Worm (Caenorhabditis elegans) whole organism, L3 larva: ENCODE measurements around the gene H40L08.7.

Source experiments
- R02D3.7 ChIP-seq: fragments of 150-350 bp; optimal IDR thresholded peaks from 2 replicates; lab custom pipeline; 2014; ENCODE audit warnings: missing biosample characterization, missing genetic modification characterization
- aly-2 ChIP-seq: fragments of 150-350 bp; optimal IDR thresholded peaks from 2 replicates; lab custom pipeline; 2014; ENCODE audit warnings: missing biosample characterization, missing genetic modification characterization
- ama-1 ChIP-seq: fragments of 150-350 bp; optimal IDR thresholded peaks from 2 replicates; lab custom pipeline; 2018
- ceh-16 ChIP-seq: sonication (generic microtip); optimal IDR thresholded peaks from 2 replicates; lab custom pipeline; 2017; ENCODE audit warnings: missing biosample characterization, missing genetic modification characterization
- ceh-28 ChIP-seq: fragments of 150-350 bp; optimal IDR thresholded peaks from 2 replicates; lab custom pipeline; 2014; ENCODE audit warnings: missing biosample characterization, missing genetic modification reagents, missing genetic modification characterization
- ceh-82 ChIP-seq: fragments of 150-350 bp; optimal IDR thresholded peaks from 2 replicates; lab custom pipeline; 2014; ENCODE audit warnings: missing biosample characterization, missing genetic modification characterization
- daf-12 ChIP-seq: fragments of 150-350 bp; optimal IDR thresholded peaks from 2 replicates; lab custom pipeline; 2014; ENCODE audit warnings: missing biosample characterization, missing genetic modification reagents, missing genetic modification characterization
- egl-5 ChIP-seq: fragments of 150-350 bp; optimal IDR thresholded peaks from 2 replicates; lab custom pipeline; 2017; ENCODE audit warnings: missing biosample characterization, missing genetic modification reagents, missing genetic modification characterization, inconsistent platforms
- elt-1 ChIP-seq: fragments of 150-350 bp; optimal IDR thresholded peaks from 2 replicates; lab custom pipeline; 2014; ENCODE audit warnings: missing biosample characterization, missing genetic modification characterization
- elt-2 ChIP-seq: sonication (generic microtip); optimal IDR thresholded peaks from 2 replicates; lab custom pipeline; 2016; ENCODE audit warnings: missing genetic modification reagents, mild to moderate bottlenecking, missing genetic modification characterization, missing compliant biosample characterization
- elt-3 ChIP-seq, 3 experiments: fragments of 150-350 bp in 1 of 3; sonication (generic microtip) in 2 of 3; optimal IDR thresholded peaks; 2 replicates in 2 of 3; 4 replicates in 1 of 3; lab custom pipeline; 2014 to 2017; ENCODE audit warnings: missing biosample characterization in 3 of 3, missing genetic modification characterization in 3 of 3
- fkh-2 ChIP-seq: fragments of 150-350 bp; optimal IDR thresholded peaks from 2 replicates; lab custom pipeline; 2014; ENCODE audit warnings: missing biosample characterization, missing genetic modification reagents, missing genetic modification characterization
- hmg-11 ChIP-seq: sonication (generic microtip); optimal IDR thresholded peaks from 2 replicates; lab custom pipeline; 2016; ENCODE audit warnings: missing genetic modification characterization, missing compliant biosample characterization
- jun-1 ChIP-seq: fragments of 150-350 bp; optimal IDR thresholded peaks from 2 replicates; lab custom pipeline; 2014; ENCODE audit warnings: missing biosample characterization, missing genetic modification reagents, missing genetic modification characterization
- lin-15B ChIP-seq: fragments of 150-350 bp; optimal IDR thresholded peaks from 2 replicates; lab custom pipeline; 2014; ENCODE audit warnings: missing biosample characterization, missing genetic modification characterization
- lin-39 ChIP-seq: fragments of 150-350 bp; optimal IDR thresholded peaks from 2 replicates; lab custom pipeline; 2018; ENCODE audit warnings: missing biosample characterization, missing genetic modification reagents, missing genetic modification characterization
- lsy-12 ChIP-seq: sonication (generic microtip); optimal IDR thresholded peaks from 2 replicates; lab custom pipeline; 2016; ENCODE audit warnings: mild to moderate bottlenecking, missing genetic modification characterization, missing compliant biosample characterization
- mdl-1 ChIP-seq: fragments of 150-350 bp; optimal IDR thresholded peaks from 2 replicates; lab custom pipeline; 2014; ENCODE audit warnings: missing biosample characterization, missing genetic modification characterization
- mml-1 ChIP-seq: fragments of 150-350 bp; sonication (generic microtip); optimal IDR thresholded peaks from 3 replicates; lab custom pipeline; 2014; ENCODE audit warnings: missing biosample characterization, missing genetic modification characterization
- nfya-1 ChIP-seq: sonication (generic microtip); optimal IDR thresholded peaks from 2 replicates; lab custom pipeline; 2017; ENCODE audit warnings: missing genetic modification characterization, mild to moderate bottlenecking, missing compliant biosample characterization, antibody characterized with exemption, moderate library complexity; ENCODE audit not compliant: insufficient read depth
- nhr-12 ChIP-seq: fragments of 150-350 bp; optimal IDR thresholded peaks from 2 replicates; lab custom pipeline; 2014; ENCODE audit warnings: missing biosample characterization, missing genetic modification characterization
- nhr-23 ChIP-seq: fragments of 150-350 bp; optimal IDR thresholded peaks from 2 replicates; lab custom pipeline; 2014; ENCODE audit warnings: missing biosample characterization, missing genetic modification reagents, missing genetic modification characterization
- nhr-237 ChIP-seq: fragments of 150-350 bp; optimal IDR thresholded peaks from 2 replicates; lab custom pipeline; 2014; ENCODE audit warnings: missing biosample characterization, missing genetic modification characterization
- nhr-28 ChIP-seq: fragments of 150-350 bp; optimal IDR thresholded peaks from 2 replicates; lab custom pipeline; 2014; ENCODE audit warnings: missing biosample characterization, missing genetic modification characterization
- nhr-43 ChIP-seq: sonication (generic microtip); optimal IDR thresholded peaks from 2 replicates; lab custom pipeline; 2016; ENCODE audit warnings: mild to moderate bottlenecking, missing genetic modification characterization, missing compliant biosample characterization; ENCODE audit not compliant: poor library complexity, severe bottlenecking
- nhr-67 ChIP-seq: fragments of 150-350 bp; optimal IDR thresholded peaks from 2 replicates; lab custom pipeline; 2014; ENCODE audit warnings: missing biosample characterization, missing genetic modification characterization
- nhr-76 ChIP-seq: fragments of 150-350 bp; sonication (generic microtip); optimal IDR thresholded peaks from 5 replicates; lab custom pipeline; 2014; ENCODE audit warnings: missing biosample characterization, missing genetic modification characterization
- nhr-77 ChIP-seq: fragments of 150-350 bp; optimal IDR thresholded peaks from 2 replicates; lab custom pipeline; 2014; ENCODE audit warnings: missing biosample characterization, missing genetic modification characterization
- sea-2 ChIP-seq: fragments of 150-350 bp; sonication (generic microtip); optimal IDR thresholded peaks from 4 replicates; lab custom pipeline; 2014; ENCODE audit warnings: missing biosample characterization, missing genetic modification reagents, missing genetic modification characterization
- skn-1 ChIP-seq: fragments of 150-350 bp; optimal IDR thresholded peaks from 2 replicates; lab custom pipeline; 2014; ENCODE audit warnings: missing biosample characterization, missing genetic modification characterization
- snpc-4 ChIP-seq: fragments of 150-350 bp; optimal IDR thresholded peaks from 2 replicates; lab custom pipeline; 2014; ENCODE audit warnings: missing biosample characterization, missing genetic modification characterization
- tbx-2 ChIP-seq: sonication (generic microtip); optimal IDR thresholded peaks from 2 replicates; lab custom pipeline; 2016; ENCODE audit warnings: mild to moderate bottlenecking, missing genetic modification characterization, missing compliant biosample characterization
- zag-1 ChIP-seq: fragments of 150-350 bp; optimal IDR thresholded peaks from 2 replicates; lab custom pipeline; 2014; ENCODE audit warnings: missing biosample characterization, missing genetic modification characterization
- ztf-11 ChIP-seq: fragments of 150-350 bp; optimal IDR thresholded peaks from 2 replicates; lab custom pipeline; 2014; ENCODE audit warnings: missing biosample characterization, missing genetic modification characterization

Gene H40L08.7

DNA sequence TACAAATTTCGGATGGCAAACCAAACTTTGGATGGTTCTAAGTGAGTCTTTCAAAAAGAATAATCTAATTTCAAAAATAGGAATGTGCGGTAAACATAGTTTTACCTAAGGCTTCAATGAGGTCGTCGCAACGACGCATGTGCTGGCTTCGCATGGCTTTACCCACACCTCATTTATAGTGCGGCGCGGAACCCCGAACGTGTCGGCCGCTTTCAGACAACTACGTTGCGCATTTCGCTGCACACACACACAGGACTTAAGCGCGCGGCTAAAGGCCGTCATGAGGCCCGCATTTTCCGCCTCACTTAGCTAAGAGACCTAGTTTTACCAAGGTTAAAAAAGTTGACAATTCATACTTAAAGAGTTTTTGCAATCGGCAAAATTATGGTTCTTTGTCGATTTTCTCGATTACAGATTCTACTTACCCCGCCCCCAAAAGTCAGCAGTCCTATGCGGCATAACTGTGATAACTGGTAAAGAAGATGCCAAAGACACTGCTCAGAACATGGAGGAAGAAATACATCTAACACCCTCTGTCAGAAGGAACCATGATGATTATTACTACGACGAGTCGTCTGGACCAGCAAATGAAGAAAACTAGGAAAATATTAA lies 15.3 kb upstream of the H40L08.7 start:
- TF ChIP-seq nhr-23 (no peak), mml-1 (tag; lab: Kevin White, UChicago) (no peak), fkh-2 (no peak), snpc-4 (tag; lab: Kevin White, UChicago) (peak; percentile 45), jun-1 (no peak), nhr-76 (tag; lab: Kevin White, UChicago) (no peak)

DNA sequence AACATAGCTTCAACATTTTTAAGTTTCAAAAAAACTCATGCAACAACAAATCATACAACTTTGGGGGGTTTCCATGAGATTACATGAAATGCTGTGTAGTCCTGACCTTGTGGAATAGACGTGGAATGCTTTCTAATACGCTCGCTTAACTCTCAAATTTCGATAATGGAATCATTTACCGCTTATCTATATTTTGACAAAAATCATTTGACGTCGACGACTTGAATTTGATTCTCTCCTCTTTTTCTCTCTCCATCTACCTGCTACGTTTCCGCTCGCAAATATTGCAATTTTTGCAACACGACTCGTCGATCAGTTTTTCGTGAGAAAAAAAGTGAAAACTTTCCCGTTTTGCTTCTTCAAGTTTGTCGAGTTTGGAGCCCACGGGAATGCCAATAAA lies 11.6 kb upstream of the H40L08.7 start, which contains the start of gene flr-4:
Gene flr-4 (plus strand): TSS at position 275 of the 400 bp plus-strand sequence.
- no peak for TF ChIP-seq nhr-76 (tag; lab: Kevin White, UChicago)
- no peak for TF ChIP-seq ama-1 (lab: Kevin White, UChicago)
- TF ChIP-seq zag-1, result no peak
- no peak for TF ChIP-seq daf-12 (tag; lab: Kevin White, UChicago)
- no peak for TF ChIP-seq ceh-16
- no peak for TF ChIP-seq nhr-23
- no peak for TF ChIP-seq nhr-12
- TF ChIP-seq egl-5 (tag; lab: Kevin White, UChicago), result no peak
- peak; percentile 77 for TF ChIP-seq elt-2

DNA sequence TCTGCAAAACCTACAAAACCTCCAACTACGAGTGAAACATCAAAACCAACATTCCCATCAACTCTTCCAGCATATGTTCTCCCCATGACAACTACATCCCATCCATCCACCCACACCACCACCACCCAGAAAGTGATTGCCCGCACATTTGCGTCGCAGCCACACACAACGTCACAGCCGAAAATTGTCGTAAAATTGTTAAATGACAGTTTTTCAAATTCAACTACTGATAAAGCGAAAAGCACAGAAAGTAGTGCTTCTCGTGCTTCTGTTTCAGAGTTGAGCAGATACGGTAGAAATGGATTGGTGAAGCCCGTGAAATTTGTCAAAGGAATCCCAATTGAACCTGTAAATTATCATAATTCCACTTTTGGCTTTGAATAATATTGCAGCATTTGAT lies 10.2 kb upstream of the H40L08.7 start:
- TF ChIP-seq elt-2 (peak; percentile 50), snpc-4 (tag; lab: Kevin White, UChicago) (no peak)

DNA sequence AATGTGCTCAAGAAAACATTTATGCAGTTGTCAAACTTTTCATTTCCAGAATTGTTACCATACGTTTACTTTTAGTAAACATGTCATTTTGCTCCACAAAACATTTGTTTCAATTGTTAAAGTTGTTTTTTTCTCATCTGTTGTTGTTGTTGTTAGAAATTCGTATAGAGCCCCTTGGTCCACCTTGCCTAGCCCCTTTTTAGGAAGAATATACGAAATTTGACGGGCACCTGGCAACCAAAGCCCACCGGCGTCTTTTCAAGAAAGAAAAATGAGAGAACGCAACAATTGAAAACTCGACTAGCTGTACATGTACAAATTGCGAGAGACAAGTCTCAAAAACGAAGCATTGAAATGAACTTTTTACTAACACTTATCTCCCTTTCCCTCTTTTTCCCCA lies 6.9 kb upstream of the H40L08.7 start, which contains the start of gene F09B12.5:
Gene F09B12.5 (plus strand): TSS at position 301 of the 400 bp plus-strand sequence.
- TF ChIP-seq lsy-12 (no peak), nhr-77 (tag; lab: Kevin White, UChicago) (no peak), skn-1 (tag; lab: Kevin White, UChicago) (no peak), hmg-11 (no peak), elt-1 (no peak), elt-2 (no peak), zag-1 (no peak), mdl-1 (no peak), nfya-1 (tag; lab: Kevin White, UChicago) (no peak), nhr-67 (tag; lab: Kevin White, UChicago) (no peak), lin-39 (tag; lab: Kevin White, UChicago) (no peak), mml-1 (tag; lab: Kevin White, UChicago) (no peak), lin-15B (no peak), ama-1 (lab: Kevin White, UChicago) (no peak), tbx-2 (no peak), ceh-82 (tag; lab: Kevin White, UChicago) (no peak), ztf-11 (tag; lab: Kevin White, UChicago) (no peak), nhr-28 (tag; lab: Kevin White, UChicago) (no peak), ceh-28 (tag; lab: Kevin White, UChicago) (no peak), aly-2 (tag; lab: Kevin White, UChicago) (no peak)

DNA sequence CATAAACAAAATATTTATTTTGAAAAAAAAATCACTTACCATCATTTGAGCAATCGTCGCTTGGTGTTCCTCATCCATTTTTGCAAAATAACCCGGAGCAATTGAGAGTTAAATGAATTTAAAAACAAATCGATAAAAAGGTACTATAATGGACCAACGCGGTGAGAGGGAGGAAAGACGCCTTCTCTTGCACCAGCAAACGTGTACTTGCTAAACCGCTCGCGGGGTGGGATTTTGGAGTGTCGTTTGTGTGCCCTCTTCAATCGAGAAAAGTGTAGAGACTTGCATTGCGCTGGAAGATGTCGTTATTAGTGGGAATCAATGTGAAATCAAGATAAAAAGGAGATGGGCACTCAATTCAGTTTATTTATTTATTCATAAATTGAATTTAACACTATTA lies 6.3 kb upstream of the H40L08.7 start, which contains the start of gene H40L08.1:
Gene H40L08.1 (minus strand): TSS at position 292 of the 400 bp plus-strand sequence.
- peak; percentile 63 for TF ChIP-seq hmg-11
- TF ChIP-seq egl-5 (tag; lab: Kevin White, UChicago), result no peak
- no peak for TF ChIP-seq sea-2
- peak; percentile 42 for TF ChIP-seq snpc-4 (tag; lab: Kevin White, UChicago)
- no peak for TF ChIP-seq ceh-28 (tag; lab: Kevin White, UChicago)
- no peak for TF ChIP-seq skn-1 (tag; lab: Kevin White, UChicago)
- TF ChIP-seq elt-2, result peak; percentile 15
- no peak for TF ChIP-seq elt-3 (tag; optimal IDR thresholded peaks at IDR 0.05; lab: Kevin White, UChicago)
- peak; percentile 32 for TF ChIP-seq nfya-1 (tag; lab: Kevin White, UChicago)
- TF ChIP-seq nhr-23, result no peak
- TF ChIP-seq mdl-1, result no peak
- TF ChIP-seq R02D3.7 (tag; lab: Kevin White, UChicago), result no peak

DNA sequence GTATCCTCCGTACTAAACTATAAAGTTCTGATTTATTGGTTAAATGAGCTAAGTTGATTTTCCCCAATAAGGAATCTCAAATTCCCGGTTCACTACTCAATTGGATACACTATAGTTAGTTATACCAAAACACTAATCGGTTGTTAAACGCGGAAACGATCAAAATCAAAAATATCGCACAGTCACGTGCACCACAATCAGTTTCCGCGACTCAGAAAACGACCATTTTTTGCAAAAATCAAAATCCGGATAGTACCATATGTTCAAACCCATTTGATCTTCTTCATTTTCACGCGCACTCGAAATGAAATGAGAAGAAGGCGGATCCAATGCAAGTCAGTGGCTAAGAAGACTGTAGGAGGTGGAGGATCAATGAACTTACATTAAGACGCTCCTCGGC lies 3.9 kb upstream of the H40L08.7 start:
- TF ChIP-seq nhr-43 (tag; lab: Kevin White, UChicago) (peak; percentile 45), nhr-237 (no peak), ama-1 (lab: Kevin White, UChicago) (peak; percentile 30)
